Fruit fly (Drosophila melanogaster): ENCODE measurements around the gene ATPsynbetaL.

Gene ATPsynbetaL

DNA sequence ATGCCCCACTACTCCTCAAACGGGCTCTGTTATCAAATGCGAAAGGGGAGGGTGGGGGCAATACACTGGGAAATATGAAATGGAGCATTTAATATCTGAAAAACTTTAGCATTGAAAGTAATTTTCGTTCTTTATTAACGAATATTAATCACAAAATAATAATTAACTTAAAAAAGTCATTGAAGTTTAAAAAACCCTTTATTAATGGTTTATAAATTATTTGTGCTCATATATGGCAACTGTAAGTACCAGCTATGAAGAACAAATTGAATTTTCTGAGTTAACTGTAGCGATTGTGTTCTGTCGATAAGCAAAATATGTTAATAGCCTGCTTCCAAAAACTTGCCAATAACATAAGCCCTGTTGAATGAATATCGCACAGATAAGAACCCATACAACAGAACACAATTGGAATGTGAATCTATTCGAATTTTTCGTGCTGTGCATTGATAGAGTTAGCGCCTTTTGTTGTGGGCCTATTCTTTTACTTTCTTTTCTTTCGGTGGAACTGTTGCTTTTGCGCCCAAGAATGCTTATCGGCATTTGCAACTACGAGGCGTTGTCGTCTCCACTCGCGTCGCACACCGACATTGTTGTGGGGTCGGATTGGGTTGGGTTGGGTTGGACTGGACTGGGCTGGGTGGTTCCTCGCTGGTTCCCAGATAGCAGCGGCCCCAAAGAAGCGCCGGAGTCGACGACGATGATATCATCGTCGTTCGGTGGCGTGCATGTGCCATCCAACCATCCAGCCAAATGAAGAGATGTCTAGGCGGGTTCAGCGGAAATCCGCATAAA lies 36.6 kb upstream of the ATPsynbetaL start (continued):
- TF ChIP-seq CG16815 (GFP tag; optimal IDR thresholded peaks at IDR 0.05), result peak; percentile 29
- TF ChIP-seq lab (GFP tag; optimal IDR thresholded peaks at IDR 0.05), result peak; percentile 50
- TF ChIP-seq klu (GFP tag; IDR thresholded peaks at IDR 0.05), result no peak
- TF ChIP-seq CG12391 (tag; optimal IDR thresholded peaks at IDR 0.05), result peak; percentile 57
- TF ChIP-seq CG4282 (GFP tag; optimal IDR thresholded peaks at IDR 0.05), result no peak
- peak; percentile 1 for TF ChIP-seq CG30431 (GFP tag; optimal IDR thresholded peaks at IDR 0.05)
- peak; percentile 13 for TF ChIP-seq salm (tag; optimal IDR thresholded peaks at IDR 0.05)
- no peak for TF ChIP-seq zfh1 (GFP tag; IDR thresholded peaks at IDR 0.05)
- TF ChIP-seq B-H1 (GFP tag; IDR thresholded peaks at IDR 0.05), result no peak
- TF ChIP-seq BtbVII (GFP tag; optimal IDR thresholded peaks at IDR 0.05), result no peak
- no peak; the same call in 1 of the 2 replicates for TF ChIP-seq E2f2 (GFP tag; IDR thresholded peaks at IDR 0.05)
- TF ChIP-seq Ets65A (GFP tag), result peak; percentile 82
- no peak for TF ChIP-seq pb (GFP tag; optimal IDR thresholded peaks at IDR 0.05)
- TF ChIP-seq CG4424 (GFP tag; optimal IDR thresholded peaks at IDR 0.05), result peak; percentile 55
- TF ChIP-seq pho (GFP tag; optimal IDR thresholded peaks at IDR 0.05), result no peak
- no peak for TF ChIP-seq NFAT (GFP tag; IDR thresholded peaks at IDR 0.05)
- TF ChIP-seq ewg (GFP tag; optimal IDR thresholded peaks at IDR 0.05), result no peak
- no peak for TF ChIP-seq unpg (GFP tag; optimal IDR thresholded peaks at IDR 0.05)
- TF ChIP-seq bowl (GFP tag; IDR thresholded peaks at IDR 0.05), result no peak
- TF ChIP-seq Trl (optimal IDR thresholded peaks at IDR 0.05), result no peak
- TF ChIP-seq Trl (GFP tag; optimal IDR thresholded peaks at IDR 0.05), result no peak
- no peak for TF ChIP-seq Hey (tag; optimal IDR thresholded peaks at IDR 0.05)
- TF ChIP-seq HLH4C (GFP tag; IDR thresholded peaks at IDR 0.05; ENCODE audit: partially characterized antibody), result no peak
- TF ChIP-seq croc (GFP tag; conservative IDR thresholded peaks at IDR 0.05), result no peak
- no peak for TF ChIP-seq Bteb2 (GFP tag; optimal IDR thresholded peaks at IDR 0.05)
- TF ChIP-seq ranshi (GFP tag; IDR thresholded peaks at IDR 0.05), result no peak
- TF ChIP-seq Asciz (GFP tag; optimal IDR thresholded peaks at IDR 0.05), result no peak
- TF ChIP-seq sens-2 (GFP tag; IDR thresholded peaks at IDR 0.05), result no peak
- TF ChIP-seq CTCF (GFP tag; optimal IDR thresholded peaks at IDR 0.05), result no peak
- no peak for TF ChIP-seq Kr (GFP tag; optimal IDR thresholded peaks at IDR 0.05)
- peak; percentile 56 for TF ChIP-seq CG10543 (GFP tag; optimal IDR thresholded peaks at IDR 0.05)
- TF ChIP-seq Fer2 (tag; optimal IDR thresholded peaks at IDR 0.05), result no peak
- no peak for TF ChIP-seq dmrt99B (tag; optimal IDR thresholded peaks at IDR 0.05)
- TF ChIP-seq NfI (GFP tag; optimal IDR thresholded peaks at IDR 0.05), result peak; percentile 37
- no peak for TF ChIP-seq CG14014 (GFP tag; IDR thresholded peaks at IDR 0.05)
- TF ChIP-seq CG11085 (GFP tag; IDR thresholded peaks at IDR 0.05), result no peak
- peak; percentile 32 for TF ChIP-seq CG1602 (GFP tag; optimal IDR thresholded peaks at IDR 0.05)
- TF ChIP-seq ato (GFP tag; IDR thresholded peaks at IDR 0.05; ENCODE audit: partially characterized antibody), result no peak
- TF ChIP-seq HLH3B (GFP tag; IDR thresholded peaks at IDR 0.05), result no peak
- TF ChIP-seq hbn (GFP tag; IDR thresholded peaks at IDR 0.05; ENCODE audit: partially characterized antibody), result no peak
- no peak for TF ChIP-seq CG30020 (tag; optimal IDR thresholded peaks at IDR 0.05)
- peak; percentile 44 for TF ChIP-seq Hsf (GFP tag; optimal IDR thresholded peaks at IDR 0.05)
- TF ChIP-seq CG6683 (GFP tag; optimal IDR thresholded peaks at IDR 0.05), result no peak
- TF ChIP-seq CG18764 (GFP tag; optimal IDR thresholded peaks at IDR 0.05), result no peak
- peak; percentile 9 for TF ChIP-seq psq (GFP tag; optimal IDR thresholded peaks at IDR 0.05)
- TF ChIP-seq CG8359 (GFP tag; optimal IDR thresholded peaks at IDR 0.05; ENCODE audit: borderline replicate concordance), result peak; percentile 25
- TF ChIP-seq Hr39 (optimal IDR thresholded peaks at IDR 0.05), result no peak
- TF ChIP-seq CG7786 (GFP tag; optimal IDR thresholded peaks at IDR 0.05), result no peak
- no peak for TF ChIP-seq CG12236 (GFP tag; optimal IDR thresholded peaks at IDR 0.05)
- TF ChIP-seq CG2120 (GFP tag; optimal IDR thresholded peaks at IDR 0.05), result peak; percentile 47
- no peak for TF ChIP-seq CG2712 (tag; optimal IDR thresholded peaks at IDR 0.05)
- TF ChIP-seq CG11504 (tag; optimal IDR thresholded peaks at IDR 0.05), result no peak

Data from whole organism, embryonic.